Worm (Caenorhabditis elegans) whole organism, mixed stage, embryonic: ENCODE measurements around the gene C49F5.13.

Source experiments
- M03D4.4 ChIP-seq: sonication (generic microtip); optimal IDR thresholded peaks from 2 replicates; lab custom pipeline; 2017; ENCODE audit warnings: mild to moderate bottlenecking, missing genetic modification characterization, missing compliant biosample characterization
- ceh-39 ChIP-seq: fragments of 150-350 bp; optimal IDR thresholded peaks from 2 replicates; lab custom pipeline; 2014; ENCODE audit warnings: missing biosample characterization, missing genetic modification characterization
- ceh-43 ChIP-seq: fragments of 200-800 bp; sonication (Bioruptor generic); optimal IDR thresholded peaks from 2 replicates; lab custom pipeline; 2018; ENCODE audit warnings: mild to moderate bottlenecking, missing genetic modification characterization, moderate library complexity, missing compliant biosample characterization
- ceh-83 ChIP-seq: fragments of 200-800 bp; sonication (Bioruptor generic); optimal IDR thresholded peaks from 2 replicates; lab custom pipeline; 2018; ENCODE audit warnings: mild to moderate bottlenecking, missing genetic modification characterization, missing compliant biosample characterization
- ces-1 ChIP-seq: fragments of 150-350 bp; optimal IDR thresholded peaks from 2 replicates; lab custom pipeline; 2014; ENCODE audit warnings: missing biosample characterization, missing genetic modification reagents, missing genetic modification characterization
- drap-1 ChIP-seq: fragments of 200-800 bp; sonication (Bioruptor generic); optimal IDR thresholded peaks from 3 replicates; lab custom pipeline; 2018; ENCODE audit warnings: mild to moderate bottlenecking, missing genetic modification characterization, missing compliant biosample characterization
- elt-1 ChIP-seq: sonication (generic microtip); optimal IDR thresholded peaks from 2 replicates; lab custom pipeline; 2017; ENCODE audit warnings: missing genetic modification characterization, mild to moderate bottlenecking, missing compliant biosample characterization, antibody characterized with exemption, moderate library complexity, borderline replicate concordance; ENCODE audit not compliant: insufficient read depth
- elt-3 ChIP-seq: fragments of 150-350 bp; optimal IDR thresholded peaks from 2 replicates; lab custom pipeline; 2014; ENCODE audit warnings: missing biosample characterization, missing genetic modification characterization
- flh-1 ChIP-seq: fragments of 200-800 bp; sonication (Bioruptor generic); optimal IDR thresholded peaks from 2 replicates; lab custom pipeline; 2018; ENCODE audit warnings: mild to moderate bottlenecking, missing genetic modification characterization, moderate library complexity, missing compliant biosample characterization
- ham-2 ChIP-seq: fragments of 200-800 bp; sonication (Bioruptor generic); optimal IDR thresholded peaks from 2 replicates; lab custom pipeline; 2018; ENCODE audit warnings: mild to moderate bottlenecking, missing genetic modification characterization, missing compliant biosample characterization
- hlh-1 ChIP-seq: fragments of 150-350 bp; optimal IDR thresholded peaks from 2 replicates; lab custom pipeline; 2014; ENCODE audit warnings: missing biosample characterization, missing genetic modification reagents, missing genetic modification characterization
- lin-13 ChIP-seq: fragments of 150-350 bp; optimal IDR thresholded peaks from 2 replicates; lab custom pipeline; 2014; ENCODE audit warnings: missing biosample characterization, missing genetic modification characterization
- lin-32 ChIP-seq: fragments of 200-800 bp; sonication (Bioruptor generic); optimal IDR thresholded peaks from 2 replicates; lab custom pipeline; 2018; ENCODE audit warnings: mild to moderate bottlenecking, missing genetic modification characterization, missing compliant biosample characterization
- lsy-2 ChIP-seq: fragments of 150-350 bp; optimal IDR thresholded peaks from 2 replicates; lab custom pipeline; 2014; ENCODE audit warnings: missing biosample characterization, missing genetic modification characterization
- mls-2 ChIP-seq: sonication (generic microtip); optimal IDR thresholded peaks from 2 replicates; lab custom pipeline; 2016; ENCODE audit warnings: mild to moderate bottlenecking, missing genetic modification characterization, moderate library complexity, missing compliant biosample characterization
- nhr-12 ChIP-seq: fragments of 150-350 bp; optimal IDR thresholded peaks from 2 replicates; lab custom pipeline; 2014; ENCODE audit warnings: missing biosample characterization, missing genetic modification characterization
- nhr-237 ChIP-seq: fragments of 150-350 bp; optimal IDR thresholded peaks from 2 replicates; lab custom pipeline; 2014; ENCODE audit warnings: missing biosample characterization, missing genetic modification characterization
- nhr-28 ChIP-seq: fragments of 150-350 bp; optimal IDR thresholded peaks from 2 replicates; lab custom pipeline; 2014; ENCODE audit warnings: missing biosample characterization, missing genetic modification characterization
- nhr-76 ChIP-seq: sonication (generic microtip); optimal IDR thresholded peaks from 2 replicates; lab custom pipeline; 2017; ENCODE audit warnings: missing biosample characterization, missing genetic modification characterization
- sem-2 ChIP-seq: fragments of 200-800 bp; sonication (Bioruptor generic); optimal IDR thresholded peaks from 2 replicates; lab custom pipeline; 2018; ENCODE audit warnings: mild to moderate bottlenecking, missing genetic modification characterization, missing compliant biosample characterization
- snpc-4 ChIP-seq: fragments of 150-350 bp; optimal IDR thresholded peaks from 2 replicates; lab custom pipeline; 2014; ENCODE audit warnings: missing biosample characterization, missing genetic modification characterization
- sptf-1 ChIP-seq: sonication (generic microtip); optimal IDR thresholded peaks from 2 replicates; lab custom pipeline; 2017; ENCODE audit warnings: mild to moderate bottlenecking, missing genetic modification characterization, moderate library complexity, missing compliant biosample characterization
- tbx-8 ChIP-seq: fragments of 200-800 bp; sonication (Bioruptor generic); optimal IDR thresholded peaks from 2 replicates; lab custom pipeline; 2018; ENCODE audit warnings: mild to moderate bottlenecking, missing genetic modification characterization, moderate library complexity, missing compliant biosample characterization
- unc-120 ChIP-seq: sonication (generic microtip); optimal IDR thresholded peaks from 2 replicates; lab custom pipeline; 2017; ENCODE audit warnings: missing genetic modification characterization, missing compliant biosample characterization; ENCODE audit not compliant: poor library complexity, severe bottlenecking
- unc-39 ChIP-seq: fragments of 150-350 bp; optimal IDR thresholded peaks from 2 replicates; lab custom pipeline; 2014; ENCODE audit warnings: missing biosample characterization, missing genetic modification characterization
- unc-62 ChIP-seq: fragments of 150-350 bp; optimal IDR thresholded peaks from 2 replicates; lab custom pipeline; 2014; ENCODE audit warnings: missing biosample characterization, missing genetic modification reagents, missing genetic modification characterization
- zip-8 ChIP-seq: fragments of 150-350 bp; optimal IDR thresholded peaks from 2 replicates; lab custom pipeline; 2014; ENCODE audit warnings: missing biosample characterization, missing genetic modification characterization

Gene C49F5.13

DNA sequence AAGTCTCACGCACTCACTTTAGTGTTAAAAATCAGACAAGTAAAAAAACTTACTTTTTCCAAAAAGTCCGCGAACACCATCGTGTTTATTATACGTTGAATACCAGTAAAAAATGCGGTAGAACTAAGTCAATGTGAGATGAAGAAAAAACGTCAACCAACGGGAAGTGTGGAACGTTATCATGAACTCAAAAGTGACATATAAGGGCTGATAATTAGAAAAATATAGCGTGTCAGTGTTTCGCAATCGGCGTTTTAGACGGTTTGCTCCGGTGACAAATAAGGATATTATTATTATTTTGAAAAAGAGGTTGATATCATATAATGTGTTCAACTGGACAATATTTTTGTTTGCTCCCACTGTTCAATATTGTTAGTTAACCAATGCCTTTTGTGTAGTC, 43.7 kb downstream of the C49F5.13 start:
- TF ChIP-seq zip-8 (no peak), lsy-2 (tag; lab: Kevin White, UChicago) (no peak), drap-1 (GFP tag; lab: Kevin White, UChicago) (no peak), unc-39 (tag; lab: Kevin White, UChicago) (no peak), lin-32 (GFP tag; lab: Kevin White, UChicago) (no peak), ces-1 (GFP tag; lab: Kevin White, UChicago) (no peak), ceh-83 (GFP tag; lab: Kevin White, UChicago) (no peak), nhr-12 (tag; lab: Kevin White, UChicago) (no peak), ceh-39 (tag; lab: Kevin White, UChicago) (no peak), nhr-237 (tag; lab: Kevin White, UChicago) (no peak), M03D4.4 (tag; lab: Kevin White, UChicago) (no peak), unc-120 (tag; lab: Kevin White, UChicago) (no peak), ham-2 (GFP tag; lab: Kevin White, UChicago) (no peak)

DNA sequence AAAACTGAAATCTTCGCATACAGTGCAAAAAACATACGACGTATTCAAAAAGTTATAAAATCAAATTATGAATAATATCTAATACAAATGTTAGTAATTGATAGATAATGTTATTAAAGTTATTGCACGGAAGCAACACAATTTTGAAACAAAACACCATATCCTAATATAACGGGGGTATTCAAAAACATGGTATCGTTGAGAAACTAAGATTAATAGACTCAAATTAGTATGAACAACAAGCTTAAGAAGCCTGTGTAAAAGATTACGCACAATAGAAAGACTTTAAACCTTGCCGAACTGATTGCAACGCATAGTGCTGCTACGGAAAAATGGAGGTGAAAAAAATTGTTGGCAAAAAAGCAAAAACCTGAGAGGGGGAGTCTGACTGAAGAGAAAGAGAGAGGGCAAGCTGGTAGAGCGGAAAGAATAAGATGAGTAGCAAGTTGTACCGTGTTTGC, 44.3 kb downstream of the C49F5.13 start, which contains the start of gene sma-5:
sma-5 (minus strand) TSS at position 51 of the 461 bp plus-strand sequence.
- no peak for TF ChIP-seq unc-62 (GFP tag; lab: Kevin White, UChicago)
- no peak for TF ChIP-seq zip-8
- TF ChIP-seq ham-2 (GFP tag; lab: Kevin White, UChicago) = no peak
- TF ChIP-seq ceh-39 (tag; lab: Kevin White, UChicago) = no peak
- no peak for TF ChIP-seq ceh-83 (GFP tag; lab: Kevin White, UChicago)
- no peak for TF ChIP-seq sem-2
- TF ChIP-seq lsy-2 (tag; lab: Kevin White, UChicago) = no peak
- no peak for TF ChIP-seq hlh-1 (tag; lab: Kevin White, UChicago)
- TF ChIP-seq elt-1 (tag; lab: Kevin White, UChicago) = no peak
- TF ChIP-seq nhr-28 (tag; lab: Kevin White, UChicago) = no peak
- TF ChIP-seq ces-1 (GFP tag; lab: Kevin White, UChicago) = no peak

DNA sequence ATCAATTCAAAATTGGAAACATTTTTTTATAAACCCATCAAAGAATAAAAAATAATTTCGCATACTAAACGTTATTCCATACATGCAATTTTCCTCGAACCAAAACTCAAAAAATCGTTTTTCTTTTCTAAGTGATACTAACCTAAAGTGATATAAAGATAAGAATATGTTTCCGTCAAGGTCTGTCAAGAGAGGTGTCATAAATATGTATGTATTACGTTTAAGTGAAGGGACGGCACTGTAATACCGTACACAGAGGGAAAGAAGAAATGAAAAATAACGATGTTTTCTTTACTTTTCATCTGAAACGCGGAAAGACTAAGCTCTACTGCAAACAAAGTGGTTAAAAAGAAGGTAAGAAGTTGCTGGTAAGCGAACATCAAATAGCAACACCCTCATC, 45.3 kb downstream of the C49F5.13 start:
- TF ChIP-seq nhr-12 (tag; lab: Kevin White, UChicago) = no peak
- no peak for TF ChIP-seq snpc-4
- TF ChIP-seq ceh-39 (tag; lab: Kevin White, UChicago) = no peak
- TF ChIP-seq lin-32 (GFP tag; lab: Kevin White, UChicago) = no peak
- TF ChIP-seq nhr-76 (tag; lab: Kevin White, UChicago) = no peak
- no peak for TF ChIP-seq sptf-1 (tag; lab: Kevin White, UChicago)
- TF ChIP-seq ceh-43 (GFP tag; lab: Kevin White, UChicago) = no peak

DNA sequence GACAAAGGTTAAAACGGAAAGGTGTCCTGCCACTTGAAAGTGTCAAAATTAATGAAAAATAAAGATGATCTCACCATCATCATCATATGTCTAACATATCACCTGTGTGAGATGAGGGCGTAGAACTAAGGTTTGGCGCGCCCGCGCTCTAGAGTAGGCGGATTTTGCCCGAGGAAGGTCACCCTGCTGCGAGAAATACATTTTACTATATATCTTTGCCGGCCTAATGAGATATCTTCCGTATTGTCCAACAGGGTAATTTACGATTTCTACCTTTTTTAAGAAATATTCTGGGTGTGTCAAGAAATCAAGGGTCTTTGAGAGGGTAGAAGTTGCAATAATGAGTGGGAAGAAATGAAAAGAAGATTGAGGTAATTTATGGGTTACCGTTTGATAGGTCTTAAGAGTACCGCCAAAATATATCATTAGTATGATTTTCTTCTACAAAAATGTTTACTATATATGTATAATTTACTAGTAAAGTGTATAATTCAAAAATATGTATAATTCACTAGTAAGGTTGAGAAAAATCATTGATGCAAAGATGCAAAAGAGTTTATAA, 46.8 kb downstream of the C49F5.13 start:
- no peak for TF ChIP-seq drap-1 (GFP tag; lab: Kevin White, UChicago)
- TF ChIP-seq elt-3 (tag; lab: Kevin White, UChicago) = no peak
- no peak for TF ChIP-seq ceh-83 (GFP tag; lab: Kevin White, UChicago)
- no peak for TF ChIP-seq unc-39 (tag; lab: Kevin White, UChicago)
- TF ChIP-seq lin-13 = no peak
- no peak for TF ChIP-seq nhr-76 (tag; lab: Kevin White, UChicago)
- TF ChIP-seq ham-2 (GFP tag; lab: Kevin White, UChicago) = no peak
- no peak for TF ChIP-seq ceh-43 (GFP tag; lab: Kevin White, UChicago)
- no peak for TF ChIP-seq tbx-8 (GFP tag; lab: Kevin White, UChicago)
- no peak for TF ChIP-seq zip-8
- no peak for TF ChIP-seq mls-2
- TF ChIP-seq unc-62 (GFP tag; lab: Kevin White, UChicago) = no peak
- TF ChIP-seq M03D4.4 (tag; lab: Kevin White, UChicago) = no peak
- no peak for TF ChIP-seq snpc-4
- no peak for TF ChIP-seq nhr-28 (tag; lab: Kevin White, UChicago)
- no peak for TF ChIP-seq sem-2
- no peak for TF ChIP-seq flh-1 (GFP tag; lab: Kevin White, UChicago)
